Worm (Caenorhabditis elegans) whole organism, L2 larva: Measurements from ENCODE around the gene wsp-1.
A peak's percentile ranks its signal among the peaks of the same experiment; 100 is the strongest.

Experiments
- C34F6.9 ChIP-seq: fragments of 150-350 bp; optimal IDR thresholded peaks from 2 replicates; lab custom pipeline; 2014; ENCODE audit warnings: missing biosample characterization, missing genetic modification characterization
- R02D3.7 ChIP-seq: fragments of 150-350 bp; optimal IDR thresholded peaks from 2 replicates; lab custom pipeline; 2014; ENCODE audit warnings: missing biosample characterization, missing genetic modification characterization
- Y55F3AM.14 ChIP-seq: fragments of 200-800 bp; sonication (Bioruptor generic); optimal IDR thresholded peaks from 2 replicates; lab custom pipeline; 2018; ENCODE audit warnings: mild to moderate bottlenecking, missing genetic modification characterization, missing compliant biosample characterization
- ZK546.5 ChIP-seq: sonication (generic microtip); optimal IDR thresholded peaks from 2 replicates; lab custom pipeline; 2017; ENCODE audit warnings: missing biosample characterization, missing genetic modification characterization
- alr-1 ChIP-seq: fragments of 150-350 bp; optimal IDR thresholded peaks from 2 replicates; lab custom pipeline; 2014; ENCODE audit warnings: missing biosample characterization, missing genetic modification characterization
- aly-2 ChIP-seq: fragments of 150-350 bp; optimal IDR thresholded peaks from 2 replicates; lab custom pipeline; 2014; ENCODE audit warnings: missing biosample characterization, missing genetic modification characterization
- ama-1 ChIP-seq: fragments of 150-350 bp; optimal IDR thresholded peaks from 2 replicates; lab custom pipeline; 2018; ENCODE audit warnings: inconsistent platforms
- blmp-1 ChIP-seq: sonication (generic microtip); optimal IDR thresholded peaks from 2 replicates; lab custom pipeline; 2017; ENCODE audit warnings: missing genetic modification characterization, mild to moderate bottlenecking, missing compliant biosample characterization, antibody characterized with exemption, moderate library complexity; ENCODE audit not compliant: insufficient read depth
- ceh-16 ChIP-seq: fragments of 150-350 bp; optimal IDR thresholded peaks from 2 replicates; lab custom pipeline; 2014; ENCODE audit warnings: missing biosample characterization, missing genetic modification characterization
- ceh-82 ChIP-seq: fragments of 150-350 bp; optimal IDR thresholded peaks from 2 replicates; lab custom pipeline; 2014; ENCODE audit warnings: missing biosample characterization, missing genetic modification characterization
- crh-2 ChIP-seq: sonication (generic microtip); optimal IDR thresholded peaks from 2 replicates; lab custom pipeline; 2017; ENCODE audit warnings: missing biosample characterization, missing genetic modification characterization
- dmd-4 ChIP-seq: sonication (generic microtip); optimal IDR thresholded peaks from 2 replicates; lab custom pipeline; 2017; ENCODE audit warnings: missing biosample characterization, missing genetic modification characterization
- egl-27 ChIP-seq: sonication (generic microtip); optimal IDR thresholded peaks from 3 replicates; lab custom pipeline; 2017; ENCODE audit warnings: missing biosample characterization, missing genetic modification reagents, missing genetic modification characterization
- elt-1 ChIP-seq: fragments of 150-350 bp; optimal IDR thresholded peaks from 2 replicates; lab custom pipeline; 2014; ENCODE audit warnings: missing biosample characterization, missing genetic modification characterization
- elt-3 ChIP-seq: sonication (generic microtip); optimal IDR thresholded peaks from 2 replicates; lab custom pipeline; 2017; ENCODE audit warnings: missing biosample characterization, missing genetic modification characterization
- fos-1 ChIP-seq: fragments of 150-350 bp; optimal IDR thresholded peaks from 2 replicates; lab custom pipeline; 2014; ENCODE audit warnings: missing biosample characterization, missing genetic modification characterization
- gmeb-1 ChIP-seq: fragments of 150-350 bp; optimal IDR thresholded peaks from 2 replicates; lab custom pipeline; 2014; ENCODE audit warnings: missing biosample characterization, missing genetic modification characterization
- lin-11 ChIP-seq: fragments of 150-350 bp; sonication (generic microtip); optimal IDR thresholded peaks from 2 replicates; lab custom pipeline; 2014; ENCODE audit warnings: missing biosample characterization, missing genetic modification characterization, inconsistent platforms, mixed read lengths
- lin-13 ChIP-seq: fragments of 150-350 bp; optimal IDR thresholded peaks from 2 replicates; lab custom pipeline; 2014; ENCODE audit warnings: missing biosample characterization, missing genetic modification reagents, missing genetic modification characterization
- lin-39 ChIP-seq: fragments of 150-350 bp; optimal IDR thresholded peaks from 2 replicates; lab custom pipeline; 2014; ENCODE audit warnings: missing biosample characterization, missing genetic modification reagents, missing genetic modification characterization
- lsy-2 ChIP-seq, 2 experiments: fragments of 150-350 bp in 1 of 2; sonication (generic microtip) in 1 of 2; optimal IDR thresholded peaks; 2 replicates each; lab custom pipeline; 2014 to 2017; ENCODE audit warnings: missing biosample characterization in 2 of 2, missing genetic modification characterization in 2 of 2
- mab-5 ChIP-seq: fragments of 150-350 bp; optimal IDR thresholded peaks from 2 replicates; lab custom pipeline; 2014; ENCODE audit warnings: missing biosample characterization, missing genetic modification characterization
- mbf-1 ChIP-seq: sonication (generic microtip); optimal IDR thresholded peaks from 2 replicates; lab custom pipeline; 2017; ENCODE audit warnings: missing biosample characterization, missing genetic modification characterization
- mdl-1 ChIP-seq, 2 experiments: fragments of 150-350 bp in 1 of 2; sonication (generic microtip) in 1 of 2; optimal IDR thresholded peaks; 2 replicates each; lab custom pipeline; 2017; ENCODE audit warnings: missing biosample characterization in 2 of 2, missing genetic modification characterization in 2 of 2
- nhr-10 ChIP-seq: sonication (generic microtip); optimal IDR thresholded peaks from 2 replicates; lab custom pipeline; 2017; ENCODE audit warnings: missing biosample characterization, missing genetic modification characterization
- nhr-11 ChIP-seq: fragments of 150-350 bp; optimal IDR thresholded peaks from 2 replicates; lab custom pipeline; 2014; ENCODE audit warnings: missing biosample characterization, missing genetic modification characterization
- nhr-12 ChIP-seq: fragments of 150-350 bp; optimal IDR thresholded peaks from 2 replicates; lab custom pipeline; 2014; ENCODE audit warnings: missing biosample characterization, missing genetic modification characterization
- nhr-129 ChIP-seq: fragments of 150-350 bp; optimal IDR thresholded peaks from 2 replicates; lab custom pipeline; 2014; ENCODE audit warnings: missing biosample characterization, missing genetic modification characterization
- nhr-21 ChIP-seq: fragments of 150-350 bp; optimal IDR thresholded peaks from 2 replicates; lab custom pipeline; 2014; ENCODE audit warnings: missing biosample characterization, missing genetic modification characterization
- nhr-23 ChIP-seq: fragments of 150-350 bp; optimal IDR thresholded peaks from 2 replicates; lab custom pipeline; 2014; ENCODE audit warnings: missing biosample characterization, missing genetic modification reagents, missing genetic modification characterization
- nhr-237 ChIP-seq: fragments of 150-350 bp; optimal IDR thresholded peaks from 2 replicates; lab custom pipeline; 2014; ENCODE audit warnings: missing biosample characterization, missing genetic modification characterization
- nhr-25 ChIP-seq: fragments of 150-350 bp; sonication (generic microtip); optimal IDR thresholded peaks from 3 replicates; lab custom pipeline; 2014; ENCODE audit warnings: missing biosample characterization, missing genetic modification characterization
- nhr-6 ChIP-seq: fragments of 150-350 bp; optimal IDR thresholded peaks from 2 replicates; lab custom pipeline; 2014; ENCODE audit warnings: missing biosample characterization, missing genetic modification characterization
- nhr-77 ChIP-seq: fragments of 150-350 bp; optimal IDR thresholded peaks from 2 replicates; lab custom pipeline; 2014; ENCODE audit warnings: missing biosample characterization, missing genetic modification characterization
- peb-1 ChIP-seq: fragments of 150-350 bp; optimal IDR thresholded peaks from 2 replicates; lab custom pipeline; 2014; ENCODE audit warnings: missing biosample characterization, missing genetic modification characterization
- sem-4 ChIP-seq: fragments of 150-350 bp; optimal IDR thresholded peaks from 2 replicates; lab custom pipeline; 2014; ENCODE audit warnings: missing biosample characterization, missing genetic modification reagents, missing genetic modification characterization
- skn-1 ChIP-seq: sonication (generic microtip); optimal IDR thresholded peaks from 2 replicates; lab custom pipeline; 2017; ENCODE audit warnings: missing biosample characterization, missing genetic modification characterization
- sma-9 ChIP-seq, 2 experiments: fragments of 150-350 bp in 1 of 2; sonication (generic microtip) in 1 of 2; optimal IDR thresholded peaks; 2 replicates each; lab custom pipeline; 2014 to 2016; ENCODE audit warnings: missing genetic modification characterization in 2 of 2, mild to moderate bottlenecking in 1 of 2, missing biosample characterization in 1 of 2, missing compliant biosample characterization in 1 of 2, missing genetic modification reagents in 1 of 2, moderate library complexity in 1 of 2
- snpc-4 ChIP-seq: fragments of 150-350 bp; optimal IDR thresholded peaks from 2 replicates; lab custom pipeline; 2014; ENCODE audit warnings: missing biosample characterization, missing genetic modification characterization
- unc-39 ChIP-seq: fragments of 150-350 bp; optimal IDR thresholded peaks from 2 replicates; lab custom pipeline; 2014; ENCODE audit warnings: missing biosample characterization, missing genetic modification characterization
- unc-55 ChIP-seq: fragments of 150-350 bp; sonication (generic microtip); optimal IDR thresholded peaks from 3 replicates; lab custom pipeline; 2014; ENCODE audit warnings: missing biosample characterization, missing genetic modification reagents, missing genetic modification characterization
- unc-62 ChIP-seq: fragments of 150-350 bp; optimal IDR thresholded peaks from 2 replicates; lab custom pipeline; 2014; ENCODE audit warnings: missing biosample characterization, missing genetic modification reagents, missing genetic modification characterization
- ztf-1 ChIP-seq: fragments of 200-800 bp; sonication (Bioruptor generic); conservative IDR thresholded peaks from 2 replicates; pipeline ENCODE4 v1.3.6; 2022; ENCODE audit warnings: missing genetic modification characterization, missing compliant biosample characterization
- ztf-11 ChIP-seq: sonication (generic microtip); optimal IDR thresholded peaks from 2 replicates; lab custom pipeline; 2017; ENCODE audit warnings: missing biosample characterization, missing genetic modification characterization
- ztf-4 ChIP-seq: fragments of 150-350 bp; optimal IDR thresholded peaks from 2 replicates; lab custom pipeline; 2014; ENCODE audit warnings: missing biosample characterization, missing genetic modification characterization

Gene wsp-1

DNA sequence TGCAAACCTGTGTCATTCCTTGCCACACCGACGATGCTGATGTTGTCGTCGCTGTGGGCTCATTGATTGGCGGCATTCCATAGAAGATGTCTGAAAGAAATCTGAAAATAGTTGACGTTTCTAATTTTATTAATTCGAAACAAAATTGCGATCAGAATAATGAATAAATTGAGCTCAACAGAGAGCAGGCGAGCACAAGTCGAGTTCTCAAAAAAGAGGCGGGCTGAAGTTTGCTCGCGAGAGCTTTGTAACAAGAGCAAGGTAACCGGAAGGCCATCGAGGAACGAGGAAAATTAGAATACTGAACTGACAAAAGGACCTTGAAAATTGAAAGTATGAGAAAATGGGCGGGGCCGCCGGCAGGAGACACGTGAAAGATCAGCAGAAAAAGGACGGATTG is 37.8 kb upstream of the wsp-1 start, which contains the start of gene nhr-66:
nhr-66 (minus strand) TSS at position 101 of the 400 bp plus-strand sequence.
- TF ChIP-seq nhr-77 (tag; lab: Kevin White, UChicago) (no peak), lin-13 (GFP tag; lab: Kevin White, UChicago) (no peak), nhr-21 (no peak), snpc-4 (tag; lab: Kevin White, UChicago) (no peak), peb-1 (tag; lab: Kevin White, UChicago) (no peak), aly-2 (tag; lab: Kevin White, UChicago) (no peak), mab-5 (tag; lab: Kevin White, UChicago) (no peak), lin-11 (tag; lab: Kevin White, UChicago) (no peak), alr-1 (tag; lab: Kevin White, UChicago) (no peak)

DNA sequence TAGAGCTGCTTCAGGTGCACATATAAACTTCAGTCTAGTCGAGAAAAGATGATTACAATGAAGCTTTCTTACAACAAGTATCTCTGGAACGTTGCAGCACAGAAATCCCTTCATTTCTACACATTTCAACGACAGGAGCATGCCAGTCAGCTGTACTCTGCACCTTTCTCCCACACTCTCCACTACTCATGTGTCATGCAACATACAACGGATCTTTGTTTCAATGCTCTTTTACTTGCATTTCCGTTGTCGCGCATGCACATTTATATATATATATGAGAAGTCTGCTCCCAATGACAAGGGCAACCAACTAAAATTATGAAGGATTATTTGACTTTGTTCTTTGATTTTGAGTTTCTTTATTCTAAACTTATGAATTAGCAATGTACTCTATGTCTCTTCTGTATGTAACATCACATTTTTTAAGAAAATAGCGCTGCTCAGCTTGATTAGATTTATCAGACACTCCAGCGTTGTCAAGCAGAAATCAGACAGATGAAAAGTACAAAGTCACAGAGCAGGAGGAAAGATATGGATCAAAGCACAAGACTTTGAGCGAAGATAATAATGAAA is 36.4 kb upstream of the wsp-1 start:
- peak; percentile 16 for TF ChIP-seq sma-9 (GFP tag; optimal IDR thresholded peaks at IDR 0.05; lab: Kevin White, UChicago)
- TF ChIP-seq sma-9 (tag; optimal IDR thresholded peaks at IDR 0.05; lab: Kevin White, UChicago), result no peak
- TF ChIP-seq aly-2 (tag; lab: Kevin White, UChicago), result no peak
- no peak for TF ChIP-seq C34F6.9 (tag; lab: Kevin White, UChicago)
- TF ChIP-seq lsy-2 (tag; optimal IDR thresholded peaks at IDR 0.05; lab: Kevin White, UChicago), result peak in 1 of 2 experiments; percentile 11
- TF ChIP-seq lin-39 (tag; lab: Kevin White, UChicago), result no peak
- no peak for TF ChIP-seq lin-11 (tag; lab: Kevin White, UChicago)

DNA sequence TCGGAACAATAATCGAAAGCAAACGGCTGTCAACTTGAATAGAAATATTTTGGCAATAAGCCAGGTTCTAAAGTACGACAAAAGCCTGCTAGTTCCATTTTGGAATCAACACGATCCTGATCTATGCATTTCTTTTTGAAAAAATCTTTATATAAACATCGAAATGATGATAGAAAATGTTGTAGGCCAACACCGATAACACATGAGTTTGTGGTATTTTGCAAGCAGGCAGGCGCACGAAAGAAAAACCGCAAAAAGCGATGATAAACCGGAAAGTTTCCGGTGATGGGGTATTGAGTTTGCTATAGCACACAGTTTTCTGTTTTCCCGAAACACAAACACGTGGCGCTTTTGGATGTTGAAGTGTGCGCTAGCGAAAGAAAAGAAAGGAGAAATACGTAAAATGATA is 35.3 kb upstream of the wsp-1 start:
- TF ChIP-seq unc-55 (GFP tag; lab: Kevin White, UChicago) (no peak), crh-2 (tag; lab: Kevin White, UChicago) (peak; percentile 44), ceh-16 (tag; lab: Kevin White, UChicago) (no peak), nhr-12 (tag; lab: Kevin White, UChicago) (no peak), Y55F3AM.14 (GFP tag; lab: Kevin White, UChicago) (no peak), ztf-11 (tag; lab: Kevin White, UChicago) (no peak), ztf-4 (tag; lab: Kevin White, UChicago) (no peak), mdl-1 (tag; optimal IDR thresholded peaks at IDR 0.05; lab: Kevin White, UChicago) (no peak), gmeb-1 (tag; lab: Kevin White, UChicago) (no peak), nhr-11 (tag; lab: Kevin White, UChicago) (no peak), skn-1 (no peak), blmp-1 (tag; lab: Kevin White, UChicago) (no peak), ceh-82 (tag; lab: Kevin White, UChicago) (no peak), unc-62 (GFP tag; lab: Kevin White, UChicago) (no peak), elt-1 (tag; lab: Kevin White, UChicago) (no peak), nhr-23 (tag; lab: Kevin White, UChicago) (no peak), nhr-21 (no peak), elt-3 (tag; lab: Kevin White, UChicago) (no peak), aly-2 (tag; lab: Kevin White, UChicago) (no peak), nhr-10 (no peak), lin-13 (GFP tag; lab: Kevin White, UChicago) (no peak), unc-39 (tag; lab: Kevin White, UChicago) (no peak), ZK546.5 (tag; lab: Kevin White, UChicago) (no peak), nhr-129 (tag; lab: Kevin White, UChicago) (peak; percentile 20), lin-39 (tag; lab: Kevin White, UChicago) (no peak), sem-4 (tag; lab: Kevin White, UChicago) (no peak), snpc-4 (tag; lab: Kevin White, UChicago) (no peak), nhr-25 (no peak), ama-1 (lab: Kevin White, UChicago) (no peak), peb-1 (tag; lab: Kevin White, UChicago) (no peak), ztf-1 (no peak), mbf-1 (tag; lab: Kevin White, UChicago) (no peak), mab-5 (tag; lab: Kevin White, UChicago) (no peak), dmd-4 (tag; lab: Kevin White, UChicago) (no peak), nhr-77 (tag; lab: Kevin White, UChicago) (no peak), R02D3.7 (tag; lab: Kevin White, UChicago) (no peak), alr-1 (tag; lab: Kevin White, UChicago) (no peak), egl-27 (tag; lab: Kevin White, UChicago) (peak; percentile 6), C34F6.9 (tag; lab: Kevin White, UChicago) (no peak), fos-1 (tag; lab: Kevin White, UChicago) (peak; percentile 57), nhr-237 (no peak), sma-9 (GFP tag; optimal IDR thresholded peaks at IDR 0.05; lab: Kevin White, UChicago) (peak; percentile 14), sma-9 (tag; optimal IDR thresholded peaks at IDR 0.05; lab: Kevin White, UChicago) (no peak), lin-11 (tag; lab: Kevin White, UChicago) (no peak), lsy-2 (tag; optimal IDR thresholded peaks at IDR 0.05; lab: Kevin White, UChicago) (no peak), nhr-6 (no peak)
